Fruit fly (Drosophila melanogaster): ENCODE data around the gene Fmr1.

Gene Fmr1

DNA sequence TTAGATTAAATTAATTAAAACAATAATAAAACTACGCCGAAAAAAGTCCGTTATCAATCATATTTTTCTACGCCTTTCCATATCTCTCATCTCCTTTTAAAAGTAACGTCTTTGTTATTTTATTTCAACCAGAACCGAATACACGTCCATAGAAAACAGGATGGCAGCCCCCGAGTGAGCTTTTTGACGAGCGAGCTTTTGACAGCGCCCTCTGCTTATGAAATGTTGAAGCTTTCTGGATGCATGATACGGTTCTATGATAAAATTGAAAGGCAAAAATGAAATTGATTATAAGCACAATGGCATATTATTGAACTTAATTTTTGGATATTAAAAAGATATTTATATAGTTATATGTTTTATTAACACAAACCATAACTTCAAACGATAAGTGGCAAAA lies 33.3 kb downstream of the Fmr1 start:
- no peak for TF ChIP-seq Sp1 (GFP tag; optimal IDR thresholded peaks at IDR 0.05)
- no peak for TF ChIP-seq Myc (optimal IDR thresholded peaks at IDR 0.05)
- no peak for TF ChIP-seq Hr78 (GFP tag; optimal IDR thresholded peaks at IDR 0.05)
- no peak for TF ChIP-seq usp (GFP tag; optimal IDR thresholded peaks at IDR 0.05)
- TF ChIP-seq rgr (GFP tag; optimal IDR thresholded peaks at IDR 0.05) = peak; percentile 46
- peak; percentile 23 for TF ChIP-seq h (GFP tag; optimal IDR thresholded peaks at IDR 0.05)
- no peak for TF ChIP-seq GATAd (GFP tag; optimal IDR thresholded peaks at IDR 0.05)
- no peak for TF ChIP-seq sv (GFP tag; optimal IDR thresholded peaks at IDR 0.05)
- TF ChIP-seq CG9705 (GFP tag; optimal IDR thresholded peaks at IDR 0.05) = no peak
- TF ChIP-seq sage (GFP tag; optimal IDR thresholded peaks at IDR 0.05) = no peak
- no peak for TF ChIP-seq CrebA (GFP tag; optimal IDR thresholded peaks at IDR 0.05; ENCODE audit: borderline replicate concordance)
- TF ChIP-seq fru (GFP tag; optimal IDR thresholded peaks at IDR 0.05) = peak; percentile 17
- TF ChIP-seq woc (GFP tag; optimal IDR thresholded peaks at IDR 0.05) = no peak
- peak; percentile 6 for TF ChIP-seq OdsH (GFP tag; optimal IDR thresholded peaks at IDR 0.05)
- TF ChIP-seq Mio (GFP tag; optimal IDR thresholded peaks at IDR 0.05) = no peak
- no peak for TF ChIP-seq tai (GFP tag; optimal IDR thresholded peaks at IDR 0.05)
- TF ChIP-seq Hr83 (GFP tag; optimal IDR thresholded peaks at IDR 0.05; ENCODE audit: poor library complexity, severe bottlenecking) = peak; percentile 65
- TF ChIP-seq Jra (GFP tag; optimal IDR thresholded peaks at IDR 0.05) = no peak
- TF ChIP-seq br (GFP tag; optimal IDR thresholded peaks at IDR 0.05) = peak; percentile 28
- TF ChIP-seq dmrt93B (GFP tag; optimal IDR thresholded peaks at IDR 0.05) = no peak
- TF ChIP-seq Rel (GFP tag; optimal IDR thresholded peaks at IDR 0.05) = no peak
- no peak for TF ChIP-seq Rel (tag; optimal IDR thresholded peaks at IDR 0.05)
- peak; percentile 4 for TF ChIP-seq brk (GFP tag; optimal IDR thresholded peaks at IDR 0.05)
- TF ChIP-seq HLH106 (tag; optimal IDR thresholded peaks at IDR 0.05) = peak; percentile 26
- TF ChIP-seq dl (GFP tag; optimal IDR thresholded peaks at IDR 0.05; ENCODE audit: insufficient read depth in 1 of 2, partially characterized antibody in 2 of 2) = no peak
- no peak for TF ChIP-seq jim (GFP tag; optimal IDR thresholded peaks at IDR 0.05)
- no peak for TF ChIP-seq dsf (GFP tag; optimal IDR thresholded peaks at IDR 0.05; ENCODE audit: borderline replicate concordance)
- no peak for TF ChIP-seq ey (GFP tag; optimal IDR thresholded peaks at IDR 0.05)
- no peak for TF ChIP-seq Vsx2 (GFP tag; optimal IDR thresholded peaks at IDR 0.05; ENCODE audit: partially characterized antibody)
- no peak for TF ChIP-seq Hnf4 (GFP tag; optimal IDR thresholded peaks at IDR 0.05)
- TF ChIP-seq psq (GFP tag; optimal IDR thresholded peaks at IDR 0.05) = no peak
- no peak for TF ChIP-seq N (GFP tag; optimal IDR thresholded peaks at IDR 0.05)
- TF ChIP-seq Abd-B (GFP tag; optimal IDR thresholded peaks at IDR 0.05) = no peak
- no peak for TF ChIP-seq Dif (GFP tag; optimal IDR thresholded peaks at IDR 0.05; ENCODE audit: partially characterized antibody)
- no peak for TF ChIP-seq pan (optimal IDR thresholded peaks at IDR 0.05)
- TF ChIP-seq Dfd (GFP tag; optimal IDR thresholded peaks at IDR 0.05) = no peak
- TF ChIP-seq CG32264 (GFP tag; optimal IDR thresholded peaks at IDR 0.05) = no peak
- no peak for TF ChIP-seq lola (GFP tag; optimal IDR thresholded peaks at IDR 0.05)
- peak in 1 of 2 experiments; percentile 24 for TF ChIP-seq foxo (GFP tag; optimal IDR thresholded peaks at IDR 0.05)

DNA sequence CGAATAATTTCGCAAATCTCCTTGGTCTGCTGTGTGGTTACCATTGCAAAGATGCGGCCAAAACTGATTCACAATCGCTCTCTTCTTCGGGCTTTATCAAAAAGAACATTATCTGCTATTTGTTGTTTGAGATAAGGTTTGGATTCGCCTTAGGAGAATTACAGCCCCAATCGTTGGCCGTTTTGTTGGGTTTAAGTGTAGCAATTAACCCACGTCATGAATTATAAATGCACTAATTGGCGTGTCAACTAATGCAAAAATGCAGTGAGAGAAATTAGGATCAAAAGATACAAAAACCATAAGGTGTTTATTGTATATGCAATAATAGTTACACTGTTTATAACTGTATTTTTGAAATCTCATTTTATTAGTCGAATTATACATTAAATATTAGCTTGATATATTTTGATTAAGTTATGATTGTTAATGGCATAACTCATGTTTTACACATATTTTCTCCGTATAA lies 34.6 kb downstream of the Fmr1 start, which contains the start of gene Alp13:
Gene Alp13 (minus strand): TSS at position 51 of the 466 bp plus-strand sequence.
- TF ChIP-seq rgr (GFP tag; optimal IDR thresholded peaks at IDR 0.05) (no peak), br (GFP tag; optimal IDR thresholded peaks at IDR 0.05) (no peak), woc (GFP tag; optimal IDR thresholded peaks at IDR 0.05) (no peak), CrebA (GFP tag; optimal IDR thresholded peaks at IDR 0.05; ENCODE audit: borderline replicate concordance) (no peak), Mio (GFP tag; optimal IDR thresholded peaks at IDR 0.05) (no peak), ey (GFP tag; optimal IDR thresholded peaks at IDR 0.05) (no peak), psq (GFP tag; optimal IDR thresholded peaks at IDR 0.05) (no peak), HLH106 (tag; optimal IDR thresholded peaks at IDR 0.05) (no peak), Hnf4 (GFP tag; optimal IDR thresholded peaks at IDR 0.05) (no peak), pan (optimal IDR thresholded peaks at IDR 0.05) (no peak), Abd-B (GFP tag; optimal IDR thresholded peaks at IDR 0.05) (no peak), sage (GFP tag; optimal IDR thresholded peaks at IDR 0.05) (no peak), Rel (GFP tag; optimal IDR thresholded peaks at IDR 0.05) (no peak), Rel (tag; optimal IDR thresholded peaks at IDR 0.05) (no peak), OdsH (GFP tag; optimal IDR thresholded peaks at IDR 0.05) (no peak), Dif (GFP tag; optimal IDR thresholded peaks at IDR 0.05; ENCODE audit: partially characterized antibody) (no peak)
